Fruit fly (Drosophila melanogaster): ENCODE measurements around the gene mtd.
A peak's percentile ranks its signal among the peaks of the same experiment; 100 is the strongest.

mtd gene

DNA sequence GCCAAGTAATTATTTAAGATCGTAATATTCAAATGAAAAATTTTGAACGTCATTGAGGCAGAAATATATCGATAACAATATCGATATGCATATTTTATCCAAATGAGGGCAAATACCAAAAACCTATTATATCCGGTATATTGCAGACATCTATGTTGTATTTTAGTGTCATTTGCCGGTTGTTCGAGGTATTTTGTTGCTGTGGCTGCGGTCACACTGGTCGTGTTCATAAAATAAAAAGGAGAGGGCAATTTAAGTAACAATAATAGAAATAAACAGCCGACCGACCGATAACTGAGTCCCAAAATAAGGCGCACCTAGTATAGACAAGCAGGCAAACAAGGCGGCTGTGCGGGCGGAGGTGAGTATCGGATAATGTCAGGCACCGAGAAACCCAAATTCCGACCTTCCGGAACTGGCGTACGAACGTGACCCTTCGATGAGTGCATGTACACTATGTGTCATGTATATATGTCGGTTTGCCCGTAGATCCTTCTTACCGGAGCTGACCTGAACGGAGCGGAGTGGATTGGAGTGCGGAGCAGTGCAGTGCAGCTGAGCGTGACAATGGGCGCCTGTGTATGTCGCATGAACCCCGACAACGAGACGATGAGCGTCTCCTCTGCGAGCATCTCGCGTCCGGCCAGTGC lies 43.6 kb upstream of the mtd start, which contains the start of gene CG1172 (continued):
- TF ChIP-seq Kr (GFP tag; optimal IDR thresholded peaks at IDR 0.05): no peak
- TF ChIP-seq wdn (GFP tag; IDR thresholded peaks at IDR 0.05): no peak
- TF ChIP-seq eyg (GFP tag; optimal IDR thresholded peaks at IDR 0.05): no peak
- no peak for TF ChIP-seq Spps (tag; optimal IDR thresholded peaks at IDR 0.05)
- TF ChIP-seq Adf1 (GFP tag; IDR thresholded peaks at IDR 0.05): no peak
- no peak for TF ChIP-seq Atf-2 (GFP tag; optimal IDR thresholded peaks at IDR 0.05)
- no peak for TF ChIP-seq run (tag; optimal IDR thresholded peaks at IDR 0.05)
- no peak; the same call in 2 of the 3 replicates for TF ChIP-seq hb (GFP tag; IDR thresholded peaks at IDR 0.05; ENCODE audit: partially characterized antibody)
- peak in 1 of 2 experiments; percentile 3 for TF ChIP-seq dpn (GFP tag; optimal IDR thresholded peaks at IDR 0.05)
- TF ChIP-seq CG14965 (GFP tag; optimal IDR thresholded peaks at IDR 0.05; ENCODE audit: borderline replicate concordance): no peak
- no peak for TF ChIP-seq zfh2 (GFP tag; optimal IDR thresholded peaks at IDR 0.05)
- no peak for TF ChIP-seq bigmax (GFP tag; optimal IDR thresholded peaks at IDR 0.05)
- TF ChIP-seq cg (GFP tag; optimal IDR thresholded peaks at IDR 0.05): no peak
- no peak; the same call in 1 of the 2 replicates for TF ChIP-seq tna (GFP tag; IDR thresholded peaks at IDR 0.05; ENCODE audit: partially characterized antibody)
- TF ChIP-seq CoRest (tag; optimal IDR thresholded peaks at IDR 0.05): peak; percentile 28
- no peak for TF ChIP-seq Usf (GFP tag; optimal IDR thresholded peaks at IDR 0.05)
- peak; percentile 72 for TF ChIP-seq Hmr (GFP tag; optimal IDR thresholded peaks at IDR 0.05)
- no peak for TF ChIP-seq salm (tag; optimal IDR thresholded peaks at IDR 0.05)
- TF ChIP-seq CG1529 (GFP tag; optimal IDR thresholded peaks at IDR 0.05): no peak
- peak; percentile 11; the same call in 1 of the 2 replicates for TF ChIP-seq Rfx (GFP tag; IDR thresholded peaks at IDR 0.05)
- no peak for TF ChIP-seq H2.0 (GFP tag; IDR thresholded peaks at IDR 0.05)
- peak; percentile 14; the same call in 1 of the 2 replicates for TF ChIP-seq nerfin-2 (GFP tag; IDR thresholded peaks at IDR 0.05; ENCODE audit: partially characterized antibody)
- TF ChIP-seq dimm (GFP tag; IDR thresholded peaks at IDR 0.05): no peak
- no peak for TF ChIP-seq tin (GFP tag; optimal IDR thresholded peaks at IDR 0.05)
- TF ChIP-seq CG3163 (GFP tag; optimal IDR thresholded peaks at IDR 0.05): no peak
- peak; percentile 79 for TF ChIP-seq Scr (GFP tag; IDR thresholded peaks at IDR 0.05; ENCODE audit: partially characterized antibody)
- no peak for TF ChIP-seq ems (GFP tag; optimal IDR thresholded peaks at IDR 0.05)
- no peak for TF ChIP-seq ap (GFP tag; IDR thresholded peaks at IDR 0.05)
- TF ChIP-seq HLH4C (GFP tag; IDR thresholded peaks at IDR 0.05; ENCODE audit: partially characterized antibody): peak; percentile 69
- TF ChIP-seq CG3995 (GFP tag; optimal IDR thresholded peaks at IDR 0.05): no peak
- TF ChIP-seq tup (GFP tag; optimal IDR thresholded peaks at IDR 0.05): no peak
- TF ChIP-seq mld (GFP tag; IDR thresholded peaks at IDR 0.05; ENCODE audit: partially characterized antibody): no peak
- no peak for TF ChIP-seq fu2 (GFP tag; optimal IDR thresholded peaks at IDR 0.05)
- TF ChIP-seq CG11723 (GFP tag; optimal IDR thresholded peaks at IDR 0.05): no peak
- TF ChIP-seq B-H2 (GFP tag; optimal IDR thresholded peaks at IDR 0.05): peak; percentile 29
- TF ChIP-seq phol (tag; optimal IDR thresholded peaks at IDR 0.05): peak; percentile 59
- TF ChIP-seq CG2712 (tag; optimal IDR thresholded peaks at IDR 0.05): no peak
- no peak for TF ChIP-seq pum (GFP tag; optimal IDR thresholded peaks at IDR 0.05)
- peak; percentile 76 for TF ChIP-seq sna (GFP tag; IDR thresholded peaks at IDR 0.05; ENCODE audit: partially characterized antibody)
- peak; percentile 84 for TF ChIP-seq Med (GFP tag)
- TF ChIP-seq kni (GFP tag; optimal IDR thresholded peaks at IDR 0.05): no peak
- TF ChIP-seq E2f1 (GFP tag; IDR thresholded peaks at IDR 0.05): no peak
- TF ChIP-seq HLHmδ (GFP tag; optimal IDR thresholded peaks at IDR 0.05): no peak
- peak; percentile 28 for TF ChIP-seq sens (GFP tag)
- no peak for TF ChIP-seq crol (GFP tag; IDR thresholded peaks at IDR 0.05)
- TF ChIP-seq ewg (GFP tag; optimal IDR thresholded peaks at IDR 0.05): peak; percentile 37
- no peak for TF ChIP-seq luna (GFP tag; optimal IDR thresholded peaks at IDR 0.05)
- no peak for TF ChIP-seq Hand (GFP tag; optimal IDR thresholded peaks at IDR 0.05)
- TF ChIP-seq sima (GFP tag; optimal IDR thresholded peaks at IDR 0.05): no peak
- no peak for TF ChIP-seq peb (GFP tag; IDR thresholded peaks at IDR 0.05)

All from whole organism, embryonic.